Fruit fly (Drosophila melanogaster) S2 (cell line): ENCODE data around the gene CG3544.

Experiments
- CG8478 ChIP-seq: fragments of >200 bp; optimal IDR thresholded peaks from 2 replicates; lab custom pipeline; 2018
- CTCF ChIP-seq, 2 experiments: fragments of >200 bp; optimal IDR thresholded peaks; 2 replicates each; lab custom pipeline; 2018

CG3544 gene

dm6 chr2L:784036-784435, at the start of gene CG3544:
CG3544 (plus strand) TSS chr2L:784336.
- no peak for TF ChIP-seq CTCF (optimal IDR thresholded peaks at IDR 0.05; lab: Kevin White, UChicago)
- no peak for TF ChIP-seq CG8478 (lab: Kevin White, UChicago)

- TF ChIP-seq CG8478 (lab: Kevin White, UChicago) (no peak), CTCF (optimal IDR thresholded peaks at IDR 0.05; lab: Kevin White, UChicago) (no peak)
Observed at dm6 chr2L:735772-736171, 48.4 kb upstream of the CG3544 start.

- peak; percentile 96 to 98 for TF ChIP-seq CTCF (optimal IDR thresholded peaks at IDR 0.05; lab: Kevin White, UChicago)
- TF ChIP-seq CG8478 (lab: Kevin White, UChicago): no peak
Observed at dm6 chr2L:740031-740430, 44.1 kb upstream of the CG3544 start.

- no peak for TF ChIP-seq CG8478 (lab: Kevin White, UChicago)
- no peak for TF ChIP-seq CTCF (optimal IDR thresholded peaks at IDR 0.05; lab: Kevin White, UChicago)
Observed at dm6 chr2L:744295-744694, 39.8 kb upstream of the CG3544 start, which contains the start of gene Eaat2. Eaat2 (minus strand) TSS chr2L:744395.

- TF ChIP-seq CTCF (optimal IDR thresholded peaks at IDR 0.05; lab: Kevin White, UChicago) (peak in 1 of 2 experiments; percentile 0), CG8478 (lab: Kevin White, UChicago) (no peak)
Observed at dm6 chr2L:745785-746184, 38.4 kb upstream of the CG3544 start.

- no peak for TF ChIP-seq CG8478 (lab: Kevin White, UChicago)
Observed at dm6 chr2L:749645-750044, 34.5 kb upstream of the CG3544 start, which contains the start of gene GABA-B-R3. GABA-B-R3 (plus strand) TSS chr2L:749945.

- no peak for TF ChIP-seq CG8478 (lab: Kevin White, UChicago)
- TF ChIP-seq CTCF (optimal IDR thresholded peaks at IDR 0.05; lab: Kevin White, UChicago): no peak
Observed at dm6 chr2L:750299-750698, 33.8 kb upstream of the CG3544 start.

- TF ChIP-seq CG8478 (lab: Kevin White, UChicago): no peak
- no peak for TF ChIP-seq CTCF (optimal IDR thresholded peaks at IDR 0.05; lab: Kevin White, UChicago)
Observed at dm6 chr2L:773247-773646, 10.9 kb upstream of the CG3544 start, which contains the start of gene CG12506. CG12506 (plus strand) TSS chr2L:773547.

dm6 chr2L:776236-776635, 7.9 kb upstream of the CG3544 start, which contains the start of gene CG13946:
CG13946 (plus strand) TSS chr2L:776536.
- TF ChIP-seq CG8478 (lab: Kevin White, UChicago): no peak
- no peak for TF ChIP-seq CTCF (optimal IDR thresholded peaks at IDR 0.05; lab: Kevin White, UChicago)

dm6 chr2L:779123-779584, 5.0 kb upstream of the CG3544 start, which contains the start of gene CG13947:
CG13947 (plus strand) TSS chr2L:779173.
- TF ChIP-seq CG8478 (lab: Kevin White, UChicago) (no peak), CTCF (optimal IDR thresholded peaks at IDR 0.05; lab: Kevin White, UChicago) (no peak)

dm6 chr2L:780182-780581, 4.0 kb upstream of the CG3544 start, which contains the start of gene Gr21a:
Gr21a (plus strand) TSS chr2L:780482.
- TF ChIP-seq CG8478 (lab: Kevin White, UChicago) (no peak), CTCF (optimal IDR thresholded peaks at IDR 0.05; lab: Kevin White, UChicago) (no peak)

dm6 chr2L:780851-781250, 3.3 kb upstream of the CG3544 start:
- TF ChIP-seq CTCF (optimal IDR thresholded peaks at IDR 0.05; lab: Kevin White, UChicago) (no peak), CG8478 (lab: Kevin White, UChicago) (no peak)

dm6 chr2L:789966-790365, 5.8 kb downstream of the CG3544 start:
- TF ChIP-seq CG8478 (lab: Kevin White, UChicago) (no peak), CTCF (optimal IDR thresholded peaks at IDR 0.05; lab: Kevin White, UChicago) (no peak)

dm6 chr2L:790698-791097, 6.6 kb downstream of the CG3544 start, which contains the start of gene Pkg21D:
Pkg21D (minus strand) TSS chr2L:790798.
- no peak for TF ChIP-seq CG8478 (lab: Kevin White, UChicago)
- no peak for TF ChIP-seq CTCF (optimal IDR thresholded peaks at IDR 0.05; lab: Kevin White, UChicago)

- TF ChIP-seq CTCF (optimal IDR thresholded peaks at IDR 0.05; lab: Kevin White, UChicago) (no peak), CG8478 (lab: Kevin White, UChicago) (no peak)
Observed at dm6 chr2L:810277-810676, 26.1 kb downstream of the CG3544 start, which contains the start of gene Nnf1b. Nnf1b (plus strand) TSS chr2L:810577.

- TF ChIP-seq CG8478 (lab: Kevin White, UChicago) (no peak), CTCF (optimal IDR thresholded peaks at IDR 0.05; lab: Kevin White, UChicago) (no peak)
Observed at dm6 chr2L:811405-811804, 27.3 kb downstream of the CG3544 start, which contains the start of gene Dbp21E2. Dbp21E2 (plus strand) TSS chr2L:811584.
